Fruit fly (Drosophila melanogaster) whole organism, embryonic: ENCODE data around the gene pyd.

Experiments
- CG7271 ChIP-seq: fragments of 200-800 bp; sonication (Bioruptor generic); optimal IDR thresholded peaks from 2 replicates; lab custom pipeline; 2018; ENCODE audit warnings: missing biosample characterization, mild to moderate bottlenecking, missing genetic modification characterization, moderate library complexity
- CG8290 ChIP-seq, 3 experiments: fragments of 200-800 bp; sonication (Bioruptor generic); optimal IDR thresholded peaks; 2 replicates each; lab custom pipeline; 2016 to 2019; ENCODE audit warnings: missing biosample characterization in 3 of 3, missing genetic modification characterization in 3 of 3, mild to moderate bottlenecking in 2 of 3, moderate library complexity in 1 of 3
- Sry-β ChIP-seq: fragments of 200-800 bp; sonication (Bioruptor generic); optimal IDR thresholded peaks from 2 replicates; lab custom pipeline; 2018; ENCODE audit warnings: missing biosample characterization, mild to moderate bottlenecking, missing genetic modification characterization, moderate library complexity
- unc-4 ChIP-seq: fragments of 200-800 bp; sonication (Bioruptor generic); IDR thresholded peaks from 2 replicates; pipeline ENCODE4 v1.3.6; 2022; ENCODE audit warnings: missing biosample characterization, missing genetic modification characterization; ENCODE audit not compliant: partially characterized antibody

dm6 chr3R:8857496-8858255 lies 74.0 kb downstream of the pyd start:
- TF ChIP-seq CG8290 (GFP tag; optimal IDR thresholded peaks at IDR 0.05; lab: Kevin White, UChicago) (no peak), CG8290 (tag; optimal IDR thresholded peaks at IDR 0.05; lab: Kevin White, UChicago) (no peak), Sry-β (GFP tag; lab: Kevin White, UChicago) (no peak), unc-4 (GFP tag; lab: Robert Waterston, UW) (no peak), CG7271 (tag; lab: Kevin White, UChicago) (no peak)
